Worm (Caenorhabditis elegans): ENCODE data around the gene msp-56.

- no peak for TF ChIP-seq him-1 (tag; optimal IDR thresholded peaks at IDR 0.05)
- TF ChIP-seq dao-5 (tag; optimal IDR thresholded peaks at IDR 0.05): no peak
These were observed 34.3 kb downstream of the msp-56 start for ce11 chrIV:9875646-9876045.

Data from whole organism, L4/young adult.